Worm (Caenorhabditis elegans) whole organism, mixed stage, embryonic: ENCODE measurements around the gene T16G1.4.

Experiments used
- M03D4.4 ChIP-seq: sonication (generic microtip); optimal IDR thresholded peaks from 2 replicates; lab custom pipeline; 2017; ENCODE audit warnings: mild to moderate bottlenecking, missing genetic modification characterization, missing compliant biosample characterization
- bed-3 ChIP-seq: fragments of 200-800 bp; sonication (Bioruptor generic); optimal IDR thresholded peaks from 3 replicates; lab custom pipeline; 2018; ENCODE audit warnings: mild to moderate bottlenecking, missing genetic modification characterization, moderate library complexity, missing compliant biosample characterization
- blmp-1 ChIP-seq: fragments of 150-350 bp; optimal IDR thresholded peaks from 2 replicates; lab custom pipeline; 2014; ENCODE audit warnings: missing biosample characterization, missing genetic modification characterization
- ceh-39 ChIP-seq: fragments of 150-350 bp; optimal IDR thresholded peaks from 2 replicates; lab custom pipeline; 2014; ENCODE audit warnings: missing biosample characterization, missing genetic modification characterization
- ceh-83 ChIP-seq: fragments of 200-800 bp; sonication (Bioruptor generic); optimal IDR thresholded peaks from 2 replicates; lab custom pipeline; 2018; ENCODE audit warnings: mild to moderate bottlenecking, missing genetic modification characterization, missing compliant biosample characterization
- ces-1 ChIP-seq: fragments of 150-350 bp; optimal IDR thresholded peaks from 2 replicates; lab custom pipeline; 2014; ENCODE audit warnings: missing biosample characterization, missing genetic modification reagents, missing genetic modification characterization
- cnd-1 ChIP-seq: fragments of 200-800 bp; sonication (Bioruptor generic); optimal IDR thresholded peaks from 2 replicates; lab custom pipeline; 2018; ENCODE audit warnings: mild to moderate bottlenecking, missing genetic modification characterization, missing compliant biosample characterization
- drap-1 ChIP-seq: fragments of 200-800 bp; sonication (Bioruptor generic); optimal IDR thresholded peaks from 3 replicates; lab custom pipeline; 2018; ENCODE audit warnings: mild to moderate bottlenecking, missing genetic modification characterization, missing compliant biosample characterization
- elt-1 ChIP-seq: sonication (generic microtip); optimal IDR thresholded peaks from 2 replicates; lab custom pipeline; 2017; ENCODE audit warnings: missing genetic modification characterization, mild to moderate bottlenecking, missing compliant biosample characterization, antibody characterized with exemption, moderate library complexity, borderline replicate concordance; ENCODE audit not compliant: insufficient read depth
- elt-3 ChIP-seq: fragments of 150-350 bp; optimal IDR thresholded peaks from 2 replicates; lab custom pipeline; 2014; ENCODE audit warnings: missing biosample characterization, missing genetic modification characterization
- flh-1 ChIP-seq: fragments of 200-800 bp; sonication (Bioruptor generic); optimal IDR thresholded peaks from 2 replicates; lab custom pipeline; 2018; ENCODE audit warnings: mild to moderate bottlenecking, missing genetic modification characterization, moderate library complexity, missing compliant biosample characterization
- ham-2 ChIP-seq: fragments of 200-800 bp; sonication (Bioruptor generic); optimal IDR thresholded peaks from 2 replicates; lab custom pipeline; 2018; ENCODE audit warnings: mild to moderate bottlenecking, missing genetic modification characterization, missing compliant biosample characterization
- hlh-1 ChIP-seq: fragments of 150-350 bp; optimal IDR thresholded peaks from 2 replicates; lab custom pipeline; 2014; ENCODE audit warnings: missing biosample characterization, missing genetic modification reagents, missing genetic modification characterization
- lin-32 ChIP-seq: fragments of 200-800 bp; sonication (Bioruptor generic); optimal IDR thresholded peaks from 2 replicates; lab custom pipeline; 2018; ENCODE audit warnings: mild to moderate bottlenecking, missing genetic modification characterization, missing compliant biosample characterization
- lsy-2 ChIP-seq: fragments of 150-350 bp; optimal IDR thresholded peaks from 2 replicates; lab custom pipeline; 2014; ENCODE audit warnings: missing biosample characterization, missing genetic modification characterization
- mab-5 ChIP-seq: fragments of 150-350 bp; optimal IDR thresholded peaks from 2 replicates; lab custom pipeline; 2014; ENCODE audit warnings: missing biosample characterization, missing genetic modification characterization
- mep-1 ChIP-seq: fragments of 150-350 bp; optimal IDR thresholded peaks from 2 replicates; lab custom pipeline; 2017; ENCODE audit warnings: missing biosample characterization, missing genetic modification reagents, missing genetic modification characterization, inconsistent platforms
- mls-2 ChIP-seq: sonication (generic microtip); optimal IDR thresholded peaks from 2 replicates; lab custom pipeline; 2016; ENCODE audit warnings: mild to moderate bottlenecking, missing genetic modification characterization, moderate library complexity, missing compliant biosample characterization
- nhr-12 ChIP-seq: fragments of 150-350 bp; optimal IDR thresholded peaks from 2 replicates; lab custom pipeline; 2014; ENCODE audit warnings: missing biosample characterization, missing genetic modification characterization
- nhr-2 ChIP-seq: fragments of 150-350 bp; optimal IDR thresholded peaks from 2 replicates; lab custom pipeline; 2014; ENCODE audit warnings: missing biosample characterization, missing genetic modification characterization
- nhr-237 ChIP-seq: fragments of 150-350 bp; optimal IDR thresholded peaks from 2 replicates; lab custom pipeline; 2014; ENCODE audit warnings: missing biosample characterization, missing genetic modification characterization
- nhr-28 ChIP-seq: fragments of 150-350 bp; optimal IDR thresholded peaks from 2 replicates; lab custom pipeline; 2014; ENCODE audit warnings: missing biosample characterization, missing genetic modification characterization
- nhr-76 ChIP-seq: sonication (generic microtip); optimal IDR thresholded peaks from 2 replicates; lab custom pipeline; 2017; ENCODE audit warnings: missing biosample characterization, missing genetic modification characterization
- pha-4 ChIP-seq: fragments of 150-350 bp; optimal IDR thresholded peaks from 2 replicates; lab custom pipeline; 2018; ENCODE audit warnings: missing biosample characterization, missing genetic modification reagents, missing genetic modification characterization
- sem-2 ChIP-seq: fragments of 200-800 bp; sonication (Bioruptor generic); optimal IDR thresholded peaks from 2 replicates; lab custom pipeline; 2018; ENCODE audit warnings: mild to moderate bottlenecking, missing genetic modification characterization, missing compliant biosample characterization
- sptf-1 ChIP-seq: sonication (generic microtip); optimal IDR thresholded peaks from 2 replicates; lab custom pipeline; 2017; ENCODE audit warnings: mild to moderate bottlenecking, missing genetic modification characterization, moderate library complexity, missing compliant biosample characterization
- unc-120 ChIP-seq: sonication (generic microtip); optimal IDR thresholded peaks from 2 replicates; lab custom pipeline; 2017; ENCODE audit warnings: missing genetic modification characterization, missing compliant biosample characterization; ENCODE audit not compliant: poor library complexity, severe bottlenecking
- unc-39 ChIP-seq: fragments of 150-350 bp; optimal IDR thresholded peaks from 2 replicates; lab custom pipeline; 2014; ENCODE audit warnings: missing biosample characterization, missing genetic modification characterization
- unc-62 ChIP-seq: fragments of 150-350 bp; optimal IDR thresholded peaks from 2 replicates; lab custom pipeline; 2014; ENCODE audit warnings: missing biosample characterization, missing genetic modification reagents, missing genetic modification characterization
- zip-8 ChIP-seq: fragments of 150-350 bp; optimal IDR thresholded peaks from 2 replicates; lab custom pipeline; 2014; ENCODE audit warnings: missing biosample characterization, missing genetic modification characterization
- ztf-11 ChIP-seq: fragments of 150-350 bp; optimal IDR thresholded peaks from 2 replicates; lab custom pipeline; 2014; ENCODE audit warnings: missing biosample characterization, missing genetic modification characterization

Gene T16G1.4

ce11 chrV:12933654-12934053 lies 8.0 kb downstream of the T16G1.4 start:
- TF ChIP-seq sem-2 (GFP tag; lab: Kevin White, UChicago) = no peak
- no peak for TF ChIP-seq bed-3
- no peak for TF ChIP-seq nhr-237
- no peak for TF ChIP-seq mab-5 (tag; lab: Kevin White, UChicago)
- TF ChIP-seq mls-2 (tag; lab: Kevin White, UChicago) = no peak
- no peak for TF ChIP-seq nhr-2 (tag; lab: Kevin White, UChicago)
- TF ChIP-seq nhr-76 (tag; lab: Kevin White, UChicago) = no peak
- TF ChIP-seq lsy-2 (tag; lab: Kevin White, UChicago) = no peak
- no peak for TF ChIP-seq ceh-83
- no peak for TF ChIP-seq zip-8 (tag; lab: Kevin White, UChicago)
- no peak for TF ChIP-seq unc-62 (GFP tag; lab: Kevin White, UChicago)
- TF ChIP-seq unc-120 = no peak
- no peak for TF ChIP-seq pha-4 (tag; lab: Kevin White, UChicago)
- TF ChIP-seq ztf-11 (tag; lab: Kevin White, UChicago) = no peak
- TF ChIP-seq lin-32 = no peak

ce11 chrV:12928929-12929532 lies 12.6 kb downstream of the T16G1.4 start, which contains the start of gene T16G1.2:
TSS of gene T16G1.2 (plus strand) at chrV:12929482.
- TF ChIP-seq blmp-1 (tag; lab: Kevin White, UChicago) (peak; percentile 24), nhr-76 (tag; lab: Kevin White, UChicago) (no peak)

- TF ChIP-seq nhr-12 (no peak), mep-1 (no peak), unc-62 (GFP tag; lab: Kevin White, UChicago) (no peak), flh-1 (GFP tag; lab: Kevin White, UChicago) (no peak), mab-5 (tag; lab: Kevin White, UChicago) (no peak), nhr-2 (tag; lab: Kevin White, UChicago) (no peak), ztf-11 (tag; lab: Kevin White, UChicago) (no peak), bed-3 (no peak), blmp-1 (tag; lab: Kevin White, UChicago) (no peak), nhr-237 (no peak), ceh-39 (no peak), nhr-76 (tag; lab: Kevin White, UChicago) (no peak), nhr-28 (tag; lab: Kevin White, UChicago) (no peak), zip-8 (tag; lab: Kevin White, UChicago) (no peak), pha-4 (tag; lab: Kevin White, UChicago) (no peak), unc-39 (no peak)
Observed at ce11 chrV:12924128-12924527, 17.5 kb downstream of the T16G1.4 start, which contains the start of gene pqn-67. TSS of gene pqn-67 (plus strand) at chrV:12924428.

ce11 chrV:12922308-12922707 lies 19.3 kb downstream of the T16G1.4 start, which contains the start of gene dhrs-4:
TSS of gene dhrs-4 (plus strand) at chrV:12922608.
- TF ChIP-seq ceh-39 = no peak
- no peak for TF ChIP-seq ham-2
- TF ChIP-seq pha-4 (tag; lab: Kevin White, UChicago) = no peak
- no peak for TF ChIP-seq nhr-237
- no peak for TF ChIP-seq nhr-12
- no peak for TF ChIP-seq ces-1 (GFP tag; lab: Kevin White, UChicago)
- TF ChIP-seq cnd-1 (tag; lab: Kevin White, UChicago) = no peak
- TF ChIP-seq ceh-83 = no peak
- TF ChIP-seq unc-39 = no peak
- TF ChIP-seq mab-5 (tag; lab: Kevin White, UChicago) = no peak
- no peak for TF ChIP-seq mep-1
- TF ChIP-seq drap-1 = no peak
- no peak for TF ChIP-seq M03D4.4 (tag; lab: Kevin White, UChicago)
- no peak for TF ChIP-seq sptf-1
- TF ChIP-seq hlh-1 (tag; lab: Kevin White, UChicago) = no peak
- TF ChIP-seq unc-62 (GFP tag; lab: Kevin White, UChicago) = no peak
- no peak for TF ChIP-seq bed-3
- no peak for TF ChIP-seq ztf-11 (tag; lab: Kevin White, UChicago)

ce11 chrV:12921680-12922079 lies 20.0 kb downstream of the T16G1.4 start:
- no peak for TF ChIP-seq mep-1
- TF ChIP-seq lsy-2 (tag; lab: Kevin White, UChicago) = no peak
- no peak for TF ChIP-seq sem-2 (GFP tag; lab: Kevin White, UChicago)
- no peak for TF ChIP-seq M03D4.4 (tag; lab: Kevin White, UChicago)
- TF ChIP-seq cnd-1 (tag; lab: Kevin White, UChicago) = no peak
- TF ChIP-seq lin-32 = no peak
- no peak for TF ChIP-seq unc-120
- no peak for TF ChIP-seq drap-1
- TF ChIP-seq elt-1 (tag; lab: Kevin White, UChicago) = no peak
- no peak for TF ChIP-seq pha-4 (tag; lab: Kevin White, UChicago)
- TF ChIP-seq blmp-1 (tag; lab: Kevin White, UChicago) = no peak
- TF ChIP-seq nhr-2 (tag; lab: Kevin White, UChicago) = no peak
- TF ChIP-seq nhr-237 = no peak
- no peak for TF ChIP-seq flh-1 (GFP tag; lab: Kevin White, UChicago)
- no peak for TF ChIP-seq zip-8 (tag; lab: Kevin White, UChicago)
- no peak for TF ChIP-seq elt-3 (tag; lab: Kevin White, UChicago)
- no peak for TF ChIP-seq ztf-11 (tag; lab: Kevin White, UChicago)
- TF ChIP-seq ceh-83 = no peak
- no peak for TF ChIP-seq mab-5 (tag; lab: Kevin White, UChicago)
- TF ChIP-seq nhr-12 = no peak
